Fruit fly (Drosophila melanogaster): ENCODE measurements around the gene Or10a.

dm6 chrX:11422071-11422470 is 4.8 kb upstream of the Or10a start:
- TF ChIP-seq CG6854 (GFP tag; optimal IDR thresholded peaks at IDR 0.05) (no peak), OdsH (GFP tag; optimal IDR thresholded peaks at IDR 0.05) (no peak), lz (GFP tag; optimal IDR thresholded peaks at IDR 0.05) (peak; percentile 30), Eip75B (GFP tag; optimal IDR thresholded peaks at IDR 0.05) (peak; percentile 19), CG8319 (GFP tag; optimal IDR thresholded peaks at IDR 0.05) (no peak), CG32006 (GFP tag; optimal IDR thresholded peaks at IDR 0.05) (no peak)

All from whole organism, prepupa.